Worm (Caenorhabditis elegans) whole organism, L2 larva: ENCODE results near the gene C01G5.4.

Experiments
- C34F6.9 ChIP-seq: fragments of 150-350 bp; optimal IDR thresholded peaks from 2 replicates; lab custom pipeline; 2014; ENCODE audit warnings: missing biosample characterization, missing genetic modification characterization
- F13H6.1 ChIP-seq: sonication (generic microtip); optimal IDR thresholded peaks from 2 replicates; lab custom pipeline; 2016; ENCODE audit warnings: missing genetic modification characterization, missing compliant biosample characterization
- R02D3.7 ChIP-seq: fragments of 150-350 bp; optimal IDR thresholded peaks from 2 replicates; lab custom pipeline; 2014; ENCODE audit warnings: missing biosample characterization, missing genetic modification characterization
- Y55F3AM.14 ChIP-seq: fragments of 200-800 bp; sonication (Bioruptor generic); optimal IDR thresholded peaks from 2 replicates; lab custom pipeline; 2018; ENCODE audit warnings: mild to moderate bottlenecking, missing genetic modification characterization, missing compliant biosample characterization
- ZK546.5 ChIP-seq: sonication (generic microtip); optimal IDR thresholded peaks from 2 replicates; lab custom pipeline; 2017; ENCODE audit warnings: missing biosample characterization, missing genetic modification characterization
- alr-1 ChIP-seq: fragments of 150-350 bp; optimal IDR thresholded peaks from 2 replicates; lab custom pipeline; 2014; ENCODE audit warnings: missing biosample characterization, missing genetic modification characterization
- aly-2 ChIP-seq: fragments of 150-350 bp; optimal IDR thresholded peaks from 2 replicates; lab custom pipeline; 2014; ENCODE audit warnings: missing biosample characterization, missing genetic modification characterization
- ama-1 ChIP-seq: fragments of 150-350 bp; optimal IDR thresholded peaks from 2 replicates; lab custom pipeline; 2018; ENCODE audit warnings: inconsistent platforms
- blmp-1 ChIP-seq: sonication (generic microtip); optimal IDR thresholded peaks from 2 replicates; lab custom pipeline; 2017; ENCODE audit warnings: missing genetic modification characterization, mild to moderate bottlenecking, missing compliant biosample characterization, antibody characterized with exemption, moderate library complexity; ENCODE audit not compliant: insufficient read depth
- ceh-16 ChIP-seq: fragments of 150-350 bp; optimal IDR thresholded peaks from 2 replicates; lab custom pipeline; 2014; ENCODE audit warnings: missing biosample characterization, missing genetic modification characterization
- ceh-82 ChIP-seq: fragments of 150-350 bp; optimal IDR thresholded peaks from 2 replicates; lab custom pipeline; 2014; ENCODE audit warnings: missing biosample characterization, missing genetic modification characterization
- crh-2 ChIP-seq: sonication (generic microtip); optimal IDR thresholded peaks from 2 replicates; lab custom pipeline; 2017; ENCODE audit warnings: missing biosample characterization, missing genetic modification characterization
- dmd-4 ChIP-seq: sonication (generic microtip); optimal IDR thresholded peaks from 2 replicates; lab custom pipeline; 2017; ENCODE audit warnings: missing biosample characterization, missing genetic modification characterization
- egl-27 ChIP-seq: sonication (generic microtip); optimal IDR thresholded peaks from 3 replicates; lab custom pipeline; 2017; ENCODE audit warnings: missing biosample characterization, missing genetic modification reagents, missing genetic modification characterization
- elt-1 ChIP-seq: fragments of 150-350 bp; optimal IDR thresholded peaks from 2 replicates; lab custom pipeline; 2014; ENCODE audit warnings: missing biosample characterization, missing genetic modification characterization
- fos-1 ChIP-seq: fragments of 150-350 bp; optimal IDR thresholded peaks from 2 replicates; lab custom pipeline; 2014; ENCODE audit warnings: missing biosample characterization, missing genetic modification characterization
- gmeb-1 ChIP-seq: fragments of 150-350 bp; optimal IDR thresholded peaks from 2 replicates; lab custom pipeline; 2014; ENCODE audit warnings: missing biosample characterization, missing genetic modification characterization
- lin-39 ChIP-seq: fragments of 150-350 bp; optimal IDR thresholded peaks from 2 replicates; lab custom pipeline; 2014; ENCODE audit warnings: missing biosample characterization, missing genetic modification reagents, missing genetic modification characterization
- lsy-2 ChIP-seq, 2 experiments: fragments of 150-350 bp in 1 of 2; sonication (generic microtip) in 1 of 2; optimal IDR thresholded peaks; 2 replicates each; lab custom pipeline; 2014 to 2017; ENCODE audit warnings: missing biosample characterization in 2 of 2, missing genetic modification characterization in 2 of 2
- mab-5 ChIP-seq: fragments of 150-350 bp; optimal IDR thresholded peaks from 2 replicates; lab custom pipeline; 2014; ENCODE audit warnings: missing biosample characterization, missing genetic modification characterization
- mbf-1 ChIP-seq: sonication (generic microtip); optimal IDR thresholded peaks from 2 replicates; lab custom pipeline; 2017; ENCODE audit warnings: missing biosample characterization, missing genetic modification characterization
- mdl-1 ChIP-seq, 2 experiments: fragments of 150-350 bp in 1 of 2; sonication (generic microtip) in 1 of 2; optimal IDR thresholded peaks; 2 replicates each; lab custom pipeline; 2017; ENCODE audit warnings: missing biosample characterization in 2 of 2, missing genetic modification characterization in 2 of 2
- nhr-10 ChIP-seq: sonication (generic microtip); optimal IDR thresholded peaks from 2 replicates; lab custom pipeline; 2017; ENCODE audit warnings: missing biosample characterization, missing genetic modification characterization
- nhr-11 ChIP-seq: fragments of 150-350 bp; optimal IDR thresholded peaks from 2 replicates; lab custom pipeline; 2014; ENCODE audit warnings: missing biosample characterization, missing genetic modification characterization
- nhr-12 ChIP-seq: fragments of 150-350 bp; optimal IDR thresholded peaks from 2 replicates; lab custom pipeline; 2014; ENCODE audit warnings: missing biosample characterization, missing genetic modification characterization
- nhr-129 ChIP-seq: fragments of 150-350 bp; optimal IDR thresholded peaks from 2 replicates; lab custom pipeline; 2014; ENCODE audit warnings: missing biosample characterization, missing genetic modification characterization
- nhr-21 ChIP-seq: fragments of 150-350 bp; optimal IDR thresholded peaks from 2 replicates; lab custom pipeline; 2014; ENCODE audit warnings: missing biosample characterization, missing genetic modification characterization
- nhr-23 ChIP-seq: fragments of 150-350 bp; optimal IDR thresholded peaks from 2 replicates; lab custom pipeline; 2014; ENCODE audit warnings: missing biosample characterization, missing genetic modification reagents, missing genetic modification characterization
- nhr-237 ChIP-seq: fragments of 150-350 bp; optimal IDR thresholded peaks from 2 replicates; lab custom pipeline; 2014; ENCODE audit warnings: missing biosample characterization, missing genetic modification characterization
- nhr-25 ChIP-seq: fragments of 150-350 bp; sonication (generic microtip); optimal IDR thresholded peaks from 3 replicates; lab custom pipeline; 2014; ENCODE audit warnings: missing biosample characterization, missing genetic modification characterization
- nhr-6 ChIP-seq: fragments of 150-350 bp; optimal IDR thresholded peaks from 2 replicates; lab custom pipeline; 2014; ENCODE audit warnings: missing biosample characterization, missing genetic modification characterization
- nhr-77 ChIP-seq: fragments of 150-350 bp; optimal IDR thresholded peaks from 2 replicates; lab custom pipeline; 2014; ENCODE audit warnings: missing biosample characterization, missing genetic modification characterization
- peb-1 ChIP-seq: fragments of 150-350 bp; optimal IDR thresholded peaks from 2 replicates; lab custom pipeline; 2014; ENCODE audit warnings: missing biosample characterization, missing genetic modification characterization
- sem-4 ChIP-seq: fragments of 150-350 bp; optimal IDR thresholded peaks from 2 replicates; lab custom pipeline; 2014; ENCODE audit warnings: missing biosample characterization, missing genetic modification reagents, missing genetic modification characterization
- skn-1 ChIP-seq: sonication (generic microtip); optimal IDR thresholded peaks from 2 replicates; lab custom pipeline; 2017; ENCODE audit warnings: missing biosample characterization, missing genetic modification characterization
- sma-3 ChIP-seq: sonication (generic microtip); optimal IDR thresholded peaks from 2 replicates; lab custom pipeline; 2016; ENCODE audit warnings: missing genetic modification reagents, missing genetic modification characterization, missing compliant biosample characterization
- sma-9 ChIP-seq, 2 experiments: fragments of 150-350 bp in 1 of 2; sonication (generic microtip) in 1 of 2; optimal IDR thresholded peaks; 2 replicates each; lab custom pipeline; 2014 to 2016; ENCODE audit warnings: missing genetic modification characterization in 2 of 2, mild to moderate bottlenecking in 1 of 2, missing biosample characterization in 1 of 2, missing compliant biosample characterization in 1 of 2, missing genetic modification reagents in 1 of 2, moderate library complexity in 1 of 2
- snpc-4 ChIP-seq: fragments of 150-350 bp; optimal IDR thresholded peaks from 2 replicates; lab custom pipeline; 2014; ENCODE audit warnings: missing biosample characterization, missing genetic modification characterization
- unc-39 ChIP-seq: fragments of 150-350 bp; optimal IDR thresholded peaks from 2 replicates; lab custom pipeline; 2014; ENCODE audit warnings: missing biosample characterization, missing genetic modification characterization
- unc-55 ChIP-seq: fragments of 150-350 bp; sonication (generic microtip); optimal IDR thresholded peaks from 3 replicates; lab custom pipeline; 2014; ENCODE audit warnings: missing biosample characterization, missing genetic modification reagents, missing genetic modification characterization
- unc-62 ChIP-seq: fragments of 150-350 bp; optimal IDR thresholded peaks from 2 replicates; lab custom pipeline; 2014; ENCODE audit warnings: missing biosample characterization, missing genetic modification reagents, missing genetic modification characterization
- ztf-1 ChIP-seq: fragments of 200-800 bp; sonication (Bioruptor generic); conservative IDR thresholded peaks from 2 replicates; pipeline ENCODE4 v1.3.6; 2022; ENCODE audit warnings: missing genetic modification characterization, missing compliant biosample characterization
- ztf-11 ChIP-seq: sonication (generic microtip); optimal IDR thresholded peaks from 2 replicates; lab custom pipeline; 2017; ENCODE audit warnings: missing biosample characterization, missing genetic modification characterization
- ztf-4 ChIP-seq: fragments of 150-350 bp; optimal IDR thresholded peaks from 2 replicates; lab custom pipeline; 2014; ENCODE audit warnings: missing biosample characterization, missing genetic modification characterization

The C01G5.4 gene

DNA sequence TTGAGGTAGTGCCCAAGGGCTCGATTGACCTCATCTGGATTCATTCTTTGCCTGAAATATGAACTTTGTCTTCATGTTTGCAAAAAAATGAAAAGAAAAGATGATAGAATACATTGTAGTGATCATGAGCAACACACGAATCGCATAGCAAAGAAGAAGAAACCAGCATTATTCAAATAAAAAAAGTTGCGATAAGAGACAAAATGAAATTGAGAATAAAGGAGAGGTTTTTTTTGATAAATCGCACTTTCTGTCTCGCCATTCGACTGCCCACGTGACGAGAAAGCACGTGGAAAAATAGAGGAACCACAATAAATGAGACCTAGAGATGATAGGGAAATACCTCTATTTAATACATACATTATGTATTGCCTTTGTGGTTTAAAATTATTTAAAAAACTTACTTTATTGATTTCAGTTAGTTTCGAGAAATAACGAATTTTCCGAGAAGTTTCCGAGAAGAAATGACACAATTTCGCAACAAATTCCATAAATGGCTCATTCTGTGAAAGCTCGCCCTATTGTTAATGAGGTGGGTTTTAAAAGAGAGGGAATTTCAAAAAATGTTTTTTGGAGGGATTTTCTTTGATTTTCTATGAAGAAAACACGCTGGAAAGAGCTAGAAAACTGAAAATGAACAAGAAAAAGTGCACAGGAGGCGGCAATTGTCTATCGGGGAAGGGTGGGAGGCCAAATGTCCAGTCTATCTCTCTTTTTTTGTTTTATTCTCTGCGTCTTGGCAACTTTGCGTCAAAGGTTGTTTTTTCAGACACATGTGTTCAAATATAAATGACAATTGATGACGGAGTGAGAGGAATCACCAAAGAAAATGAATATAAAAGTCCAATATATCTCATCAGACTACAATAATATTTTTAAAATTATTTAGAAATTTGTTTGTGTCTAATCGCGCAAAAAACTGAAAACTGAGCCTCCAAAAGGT, 24.1 kb downstream of the C01G5.4 start, which contains the start of gene paqr-1:
TSS of gene paqr-1 (minus strand) at position 51 of the 943 bp plus-strand sequence.
- TF ChIP-seq nhr-237 (tag; lab: Kevin White, UChicago) (no peak), ztf-1 (GFP tag; lab: Robert Waterston, UW) (no peak), aly-2 (tag; lab: Kevin White, UChicago) (no peak), snpc-4 (tag; lab: Kevin White, UChicago) (no peak), nhr-6 (tag; lab: Kevin White, UChicago) (no peak), mdl-1 (tag; optimal IDR thresholded peaks at IDR 0.05; lab: Kevin White, UChicago) (peak in 1 of 2 experiments; percentile 40), C34F6.9 (tag; lab: Kevin White, UChicago) (peak; percentile 53), lsy-2 (tag; optimal IDR thresholded peaks at IDR 0.05; lab: Kevin White, UChicago) (peak in 1 of 2 experiments; percentile 51), unc-55 (GFP tag; lab: Kevin White, UChicago) (peak; percentile 84), blmp-1 (peak; percentile 64), mab-5 (tag; lab: Kevin White, UChicago) (no peak), nhr-10 (tag; lab: Kevin White, UChicago) (no peak), ZK546.5 (tag; lab: Kevin White, UChicago) (no peak), ceh-82 (tag; lab: Kevin White, UChicago) (no peak), nhr-129 (tag; lab: Kevin White, UChicago) (peak; percentile 31), crh-2 (tag; lab: Kevin White, UChicago) (peak; percentile 14), gmeb-1 (tag; lab: Kevin White, UChicago) (peak; percentile 36), fos-1 (tag; lab: Kevin White, UChicago) (peak; percentile 14), sma-9 (GFP tag; optimal IDR thresholded peaks at IDR 0.05; lab: Kevin White, UChicago) (peak; percentile 88), sma-9 (tag; optimal IDR thresholded peaks at IDR 0.05; lab: Kevin White, UChicago) (no peak)

DNA sequence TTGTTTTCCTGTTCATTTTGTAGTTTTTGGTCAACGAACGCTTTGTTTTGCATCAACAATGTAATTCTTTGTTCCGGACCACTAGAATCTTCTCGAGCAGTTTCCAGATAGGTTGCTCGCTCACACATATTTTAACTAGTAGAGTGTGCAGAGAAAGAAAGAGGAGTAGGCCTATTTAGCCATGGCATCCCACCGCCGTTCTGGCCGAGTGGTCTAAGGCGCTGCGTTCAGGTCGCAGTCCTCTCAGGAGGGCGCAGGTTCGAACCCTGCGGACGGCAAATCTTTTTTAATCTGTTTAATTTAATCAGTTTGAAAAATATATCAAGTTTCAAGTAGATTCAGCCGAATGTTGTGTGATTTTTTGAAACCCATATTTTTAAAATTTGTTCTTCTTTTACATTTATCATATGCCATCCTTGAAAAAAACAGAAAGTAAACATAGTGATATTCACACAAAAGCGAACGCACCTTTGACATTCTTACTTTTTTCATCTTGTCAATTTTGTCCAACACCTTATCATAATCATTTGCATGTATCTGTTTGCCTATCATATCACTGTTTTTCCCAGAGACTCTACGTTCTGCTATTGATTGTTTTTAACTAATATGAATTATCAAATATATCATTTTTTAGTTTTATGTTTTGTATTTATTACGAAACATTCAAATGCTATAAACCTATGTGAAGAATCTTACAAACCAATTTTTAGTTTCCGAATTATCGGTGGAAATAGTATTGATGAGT, 25.2 kb downstream of the C01G5.4 start, which contains the start of gene try-3:
TSS of gene try-3 (plus strand) at position 532 of the 745 bp plus-strand sequence.
- TF ChIP-seq ztf-1 (GFP tag; lab: Robert Waterston, UW), result no peak
- peak; percentile 64 for TF ChIP-seq sma-3
- TF ChIP-seq ceh-16 (tag; lab: Kevin White, UChicago), result no peak
- TF ChIP-seq fos-1 (tag; lab: Kevin White, UChicago), result peak; percentile 33
- peak; percentile 44 to 70 for TF ChIP-seq lsy-2 (tag; optimal IDR thresholded peaks at IDR 0.05; lab: Kevin White, UChicago)
- TF ChIP-seq F13H6.1, result peak; percentile 61
- TF ChIP-seq nhr-10 (tag; lab: Kevin White, UChicago), result no peak
- no peak for TF ChIP-seq lin-39 (tag; lab: Kevin White, UChicago)
- no peak for TF ChIP-seq peb-1
- TF ChIP-seq elt-1 (tag; lab: Kevin White, UChicago), result no peak
- TF ChIP-seq sem-4 (tag; lab: Kevin White, UChicago), result no peak
- TF ChIP-seq skn-1, result no peak
- TF ChIP-seq R02D3.7 (tag; lab: Kevin White, UChicago), result no peak
- peak; percentile 19 for TF ChIP-seq nhr-25
- TF ChIP-seq nhr-6 (tag; lab: Kevin White, UChicago), result no peak
- peak; percentile 12 for TF ChIP-seq blmp-1
- TF ChIP-seq mbf-1 (tag; lab: Kevin White, UChicago), result no peak
- TF ChIP-seq nhr-77, result no peak
- peak; percentile 78 for TF ChIP-seq crh-2 (tag; lab: Kevin White, UChicago)
- peak; percentile 56 for TF ChIP-seq gmeb-1 (tag; lab: Kevin White, UChicago)
- TF ChIP-seq ztf-4, result peak; percentile 34
- no peak for TF ChIP-seq nhr-23 (tag; lab: Kevin White, UChicago)
- TF ChIP-seq unc-62 (GFP tag; lab: Kevin White, UChicago), result no peak
- TF ChIP-seq mab-5 (tag; lab: Kevin White, UChicago), result no peak
- TF ChIP-seq nhr-21 (tag; lab: Kevin White, UChicago), result peak; percentile 15
- TF ChIP-seq sma-9 (GFP tag; optimal IDR thresholded peaks at IDR 0.05; lab: Kevin White, UChicago), result peak; percentile 70
- TF ChIP-seq sma-9 (tag; optimal IDR thresholded peaks at IDR 0.05; lab: Kevin White, UChicago), result no peak
- TF ChIP-seq Y55F3AM.14 (GFP tag; lab: Kevin White, UChicago), result peak; percentile 24
- TF ChIP-seq ztf-11 (tag; lab: Kevin White, UChicago), result no peak
- peak; percentile 21 for TF ChIP-seq egl-27 (tag; lab: Kevin White, UChicago)
- TF ChIP-seq nhr-11 (tag; lab: Kevin White, UChicago), result no peak
- no peak for TF ChIP-seq unc-39 (tag; lab: Kevin White, UChicago)
- TF ChIP-seq ama-1, result no peak
- TF ChIP-seq ZK546.5 (tag; lab: Kevin White, UChicago), result no peak
- TF ChIP-seq ceh-82 (tag; lab: Kevin White, UChicago), result no peak
- no peak for TF ChIP-seq dmd-4 (tag; lab: Kevin White, UChicago)
- no peak for TF ChIP-seq snpc-4 (tag; lab: Kevin White, UChicago)
- TF ChIP-seq alr-1 (tag; lab: Kevin White, UChicago), result no peak
- TF ChIP-seq unc-55 (GFP tag; lab: Kevin White, UChicago), result peak; percentile 69
- TF ChIP-seq nhr-237 (tag; lab: Kevin White, UChicago), result no peak
- peak; percentile 77 for TF ChIP-seq C34F6.9 (tag; lab: Kevin White, UChicago)
- peak; percentile 73 for TF ChIP-seq nhr-129 (tag; lab: Kevin White, UChicago)
- TF ChIP-seq mdl-1 (tag; optimal IDR thresholded peaks at IDR 0.05; lab: Kevin White, UChicago), result peak in 1 of 2 experiments; percentile 60
- TF ChIP-seq aly-2 (tag; lab: Kevin White, UChicago), result no peak
- no peak for TF ChIP-seq nhr-12 (tag; lab: Kevin White, UChicago)
